Fruit fly (Drosophila melanogaster): ENCODE measurements around the gene Eip74EF.

The Eip74EF gene

dm6 chr3L:17534396-17534795 lies 84.7 kb downstream of the Eip74EF start (continued):
- TF ChIP-seq CG6254 (GFP tag; optimal IDR thresholded peaks at IDR 0.05) (no peak), dmrt11E (tag; optimal IDR thresholded peaks at IDR 0.05) (no peak), BEAF-32 (GFP tag; optimal IDR thresholded peaks at IDR 0.05) (no peak), HmgZ (tag; optimal IDR thresholded peaks at IDR 0.05) (no peak), dmrt99B (tag; optimal IDR thresholded peaks at IDR 0.05) (no peak), nau (GFP tag; optimal IDR thresholded peaks at IDR 0.05) (no peak), Hmx (GFP tag; optimal IDR thresholded peaks at IDR 0.05) (no peak), amos (GFP tag; IDR thresholded peaks at IDR 0.05; ENCODE audit: partially characterized antibody) (no peak), CG3407 (GFP tag; optimal IDR thresholded peaks at IDR 0.05) (no peak), Max (GFP tag; optimal IDR thresholded peaks at IDR 0.05) (no peak), crp (GFP tag; optimal IDR thresholded peaks at IDR 0.05) (no peak), Eip74EF (GFP tag; optimal IDR thresholded peaks at IDR 0.05) (peak in 1 of 2 experiments; percentile 49), az2 (GFP tag; optimal IDR thresholded peaks at IDR 0.05) (no peak), CG11247 (GFP tag; IDR thresholded peaks at IDR 0.05) (0 out of 2 replicates have a peak, but pooled peaks have one; percentile 18), en (GFP tag; optimal IDR thresholded peaks at IDR 0.05) (no peak), Awh (GFP tag; IDR thresholded peaks at IDR 0.05) (peak; percentile 75), CG9817 (tag; optimal IDR thresholded peaks at IDR 0.05) (no peak), so (GFP tag; IDR thresholded peaks at IDR 0.05) (0 out of 3 replicates have a peak, but pooled peaks have one; percentile 9), Dek (tag; optimal IDR thresholded peaks at IDR 0.05) (no peak), gsb-n (tag; optimal IDR thresholded peaks at IDR 0.05) (no peak), CG2116 (GFP tag; optimal IDR thresholded peaks at IDR 0.05) (no peak), slou (GFP tag; optimal IDR thresholded peaks at IDR 0.05) (no peak), CG10462 (GFP tag; optimal IDR thresholded peaks at IDR 0.05) (no peak), CG34224 (GFP tag; IDR thresholded peaks at IDR 0.05; ENCODE audit: partially characterized antibody) (no peak), CHES-1-like (GFP tag; optimal IDR thresholded peaks at IDR 0.05) (no peak), pros (GFP tag; optimal IDR thresholded peaks at IDR 0.05) (no peak), CG17385 (GFP tag; optimal IDR thresholded peaks at IDR 0.05) (no peak), CG12391 (tag; optimal IDR thresholded peaks at IDR 0.05) (no peak), H2.0 (GFP tag; IDR thresholded peaks at IDR 0.05) (no peak), CG4707 (GFP tag; optimal IDR thresholded peaks at IDR 0.05) (no peak), otp (GFP tag; IDR thresholded peaks at IDR 0.05) (0 out of 3 replicates have a peak, but pooled peaks have one; percentile 16), CG1024 (GFP tag; IDR thresholded peaks at IDR 0.05) (no peak), CG12236 (GFP tag; optimal IDR thresholded peaks at IDR 0.05) (no peak), CG10979 (tag; optimal IDR thresholded peaks at IDR 0.05) (no peak), dysf (GFP tag; IDR thresholded peaks at IDR 0.05) (no peak), sisA (GFP tag; IDR thresholded peaks at IDR 0.05) (no peak), fd64A (GFP tag; optimal IDR thresholded peaks at IDR 0.05) (no peak), ken (GFP tag; IDR thresholded peaks at IDR 0.05) (0 out of 3 replicates have a peak, but pooled peaks have one; percentile 17), danr (GFP tag; IDR thresholded peaks at IDR 0.05) (no peak), Hey (tag; optimal IDR thresholded peaks at IDR 0.05) (no peak), H15 (GFP tag; IDR thresholded peaks at IDR 0.05) (no peak), HHEX (GFP tag; optimal IDR thresholded peaks at IDR 0.05) (no peak), slbo (GFP tag; IDR thresholded peaks at IDR 0.05) (0 out of 2 replicates have a peak, but pooled peaks have one; percentile 33), mirr (GFP tag; optimal IDR thresholded peaks at IDR 0.05) (no peak), Doc2 (GFP tag; IDR thresholded peaks at IDR 0.05) (no peak), Aef1 (GFP tag; IDR thresholded peaks at IDR 0.05) (no peak), Six4 (GFP tag; optimal IDR thresholded peaks at IDR 0.05) (no peak), nom (GFP tag; optimal IDR thresholded peaks at IDR 0.05) (no peak), sob (GFP tag; IDR thresholded peaks at IDR 0.05) (0 out of 2 replicates have a peak, but pooled peaks have one; percentile 8), vfl (GFP tag; optimal IDR thresholded peaks at IDR 0.05) (no peak), Ets65A (GFP tag) (no peak)
